Worm (Caenorhabditis elegans) whole organism, midembryonic: ENCODE data around the gene srab-26.

Experiments
- ztf-23 ChIP-seq: fragments of 200-800 bp; sonication (Bioruptor generic); IDR thresholded peaks from 2 replicates; pipeline ENCODE4 v1.3.6; 2022; ENCODE audit warnings: missing genetic modification reagents, missing genetic modification characterization, missing compliant biosample characterization
- ztf-29 ChIP-seq: fragments of 200-800 bp; sonication (Bioruptor generic); IDR thresholded peaks from 2 replicates; pipeline ENCODE4 v1.3.6; 2022; ENCODE audit warnings: missing genetic modification reagents, missing genetic modification characterization, missing compliant biosample characterization

ce11 chrV:9901119-9901518, 21.8 kb upstream of the srab-26 start:
- TF ChIP-seq ztf-23 (GFP tag; lab: Robert Waterston, UW) (no peak), ztf-29 (GFP tag; lab: Robert Waterston, UW) (no peak)
